Fruit fly (Drosophila melanogaster) whole organism, prepupa: ENCODE data around the gene Sfp77F.

Experiments used
- Blimp-1 ChIP-seq: fragments of 200-800 bp; sonication (Bioruptor generic); optimal IDR thresholded peaks from 3 replicates; lab custom pipeline; 2017; ENCODE audit warnings: missing biosample characterization, missing genetic modification characterization, mild to moderate bottlenecking, moderate library complexity, missing genetic modification reagents
- CG10669 ChIP-seq: fragments of 200-800 bp; sonication (Bioruptor generic); optimal IDR thresholded peaks from 3 replicates; lab custom pipeline; 2018; ENCODE audit warnings: missing biosample characterization, mild to moderate bottlenecking, missing genetic modification characterization, moderate library complexity
- CG11294 ChIP-seq: fragments of 200-800 bp; sonication (Bioruptor generic); IDR thresholded peaks from 2 replicates; pipeline ENCODE4 v1.3.6; 2022; ENCODE audit warnings: missing biosample characterization, missing genetic modification characterization
- CG11762 ChIP-seq: fragments of 200-800 bp; sonication (Bioruptor generic); optimal IDR thresholded peaks from 3 replicates; lab custom pipeline; 2016; ENCODE audit warnings: missing biosample characterization, missing genetic modification characterization; ENCODE audit not compliant: insufficient read depth
- CG15336 ChIP-seq: fragments of 200-800 bp; sonication (Bioruptor generic); IDR thresholded peaks from 2 replicates; pipeline ENCODE4 v1.3.6; 2022; ENCODE audit warnings: missing biosample characterization, missing genetic modification characterization
- CG16779 ChIP-seq: fragments of 200-800 bp; sonication (Bioruptor generic); optimal IDR thresholded peaks from 3 replicates; lab custom pipeline; 2017; ENCODE audit warnings: missing biosample characterization, mild to moderate bottlenecking, missing genetic modification characterization
- CG3032 ChIP-seq: fragments of 200-800 bp; optimal IDR thresholded peaks from 2 replicates; lab custom pipeline; 2019; ENCODE audit warnings: missing biosample characterization, mild to moderate bottlenecking, missing genetic modification characterization, moderate library complexity
- CG31627 ChIP-seq: fragments of 200-800 bp; sonication (Bioruptor generic); optimal IDR thresholded peaks from 3 replicates; lab custom pipeline; 2016; ENCODE audit warnings: missing biosample characterization, missing genetic modification characterization
- CG32006 ChIP-seq: fragments of 200-800 bp; sonication (Bioruptor generic); optimal IDR thresholded peaks from 3 replicates; lab custom pipeline; 2017; ENCODE audit warnings: missing biosample characterization, mild to moderate bottlenecking, missing genetic modification characterization
- CG34406 ChIP-seq: fragments of 200-800 bp; sonication (Bioruptor generic); optimal IDR thresholded peaks from 3 replicates; lab custom pipeline; 2016; ENCODE audit warnings: missing biosample characterization, missing genetic modification characterization
- CG3919 ChIP-seq: fragments of 200-800 bp; sonication (Bioruptor generic); optimal IDR thresholded peaks from 3 replicates; lab custom pipeline; 2016; ENCODE audit warnings: missing biosample characterization, missing genetic modification characterization
- CG4318 ChIP-seq: fragments of 200-800 bp; sonication (Bioruptor generic); optimal IDR thresholded peaks from 3 replicates; lab custom pipeline; 2017; ENCODE audit warnings: missing biosample characterization, mild to moderate bottlenecking, missing genetic modification characterization
- CG6163 ChIP-seq: fragments of 200-800 bp; sonication (Bioruptor generic); IDR thresholded peaks from 3 replicates; pipeline ENCODE4 v1.3.6; 2022; ENCODE audit warnings: missing biosample characterization, missing genetic modification characterization
- CG6276 ChIP-seq: fragments of 200-800 bp; sonication (Bioruptor generic); optimal IDR thresholded peaks from 2 replicates; lab custom pipeline; 2017; ENCODE audit warnings: missing biosample characterization, mild to moderate bottlenecking, missing genetic modification characterization
- CG6808 ChIP-seq: fragments of 200-800 bp; sonication (Bioruptor generic); optimal IDR thresholded peaks from 3 replicates; lab custom pipeline; 2017; ENCODE audit warnings: missing biosample characterization, missing genetic modification characterization, mild to moderate bottlenecking, moderate library complexity, missing genetic modification reagents
- CG6854 ChIP-seq: fragments of 200-800 bp; sonication (Bioruptor generic); optimal IDR thresholded peaks from 2 replicates; lab custom pipeline; 2017; ENCODE audit warnings: missing biosample characterization, mild to moderate bottlenecking, missing genetic modification characterization
- CG7368 ChIP-seq: fragments of 200-800 bp; sonication (Bioruptor generic); optimal IDR thresholded peaks from 3 replicates; lab custom pipeline; 2016; ENCODE audit warnings: missing biosample characterization, missing genetic modification characterization
- CG8119 ChIP-seq: fragments of 200-800 bp; sonication (Bioruptor generic); IDR thresholded peaks from 3 replicates; pipeline ENCODE4 v1.3.6; 2022; ENCODE audit warnings: missing biosample characterization, missing genetic modification characterization
- CG8319 ChIP-seq: fragments of 200-800 bp; sonication (Bioruptor generic); optimal IDR thresholded peaks from 3 replicates; lab custom pipeline; 2016; ENCODE audit warnings: missing biosample characterization, missing genetic modification characterization
- CG9139 ChIP-seq: fragments of 200-800 bp; sonication (Bioruptor generic); optimal IDR thresholded peaks from 3 replicates; lab custom pipeline; 2017; ENCODE audit warnings: missing biosample characterization, mild to moderate bottlenecking, missing genetic modification characterization
- Eip75B ChIP-seq: fragments of 200-800 bp; sonication (Bioruptor generic); optimal IDR thresholded peaks from 3 replicates; lab custom pipeline; 2016; ENCODE audit warnings: missing biosample characterization, missing genetic modification characterization
- Eip78C ChIP-seq: fragments of 200-800 bp; sonication (Bioruptor generic); peaks from one replicate; lab custom pipeline; 2016; ENCODE audit warnings: missing biosample characterization, missing genetic modification characterization
- Ets21C ChIP-seq: fragments of 200-800 bp; sonication (Bioruptor generic); optimal IDR thresholded peaks from 3 replicates; lab custom pipeline; 2016; ENCODE audit warnings: missing biosample characterization, missing genetic modification characterization
- Hr39 ChIP-seq: fragments of 200-800 bp; sonication (Bioruptor generic); optimal IDR thresholded peaks from 2 replicates; lab custom pipeline; 2016; ENCODE audit warnings: missing biosample characterization, missing genetic modification characterization
- Lpt ChIP-seq: fragments of 200-800 bp; sonication (Bioruptor generic); optimal IDR thresholded peaks from 3 replicates; lab custom pipeline; 2016; ENCODE audit warnings: missing biosample characterization, missing genetic modification characterization
- Met ChIP-seq: fragments of 200-800 bp; sonication (Bioruptor generic); optimal IDR thresholded peaks from 3 replicates; lab custom pipeline; 2016; ENCODE audit warnings: missing biosample characterization, missing genetic modification characterization
- OdsH ChIP-seq: fragments of 200-800 bp; sonication (Bioruptor generic); optimal IDR thresholded peaks from 3 replicates; lab custom pipeline; 2016; ENCODE audit warnings: missing biosample characterization, missing genetic modification characterization
- Smox ChIP-seq: fragments of 200-800 bp; sonication (Bioruptor generic); optimal IDR thresholded peaks from 3 replicates; lab custom pipeline; 2016; ENCODE audit warnings: missing biosample characterization, missing genetic modification characterization
- Sox102F ChIP-seq: fragments of 200-800 bp; sonication (Bioruptor generic); optimal IDR thresholded peaks from 2 replicates; lab custom pipeline; 2016; ENCODE audit warnings: missing biosample characterization, mild to moderate bottlenecking, missing genetic modification characterization
- Sox15 ChIP-seq: fragments of 200-800 bp; sonication (Bioruptor generic); optimal IDR thresholded peaks from 3 replicates; lab custom pipeline; 2016; ENCODE audit warnings: missing biosample characterization, missing genetic modification characterization
- achi ChIP-seq: fragments of 200-800 bp; sonication (Bioruptor generic); optimal IDR thresholded peaks from 3 replicates; lab custom pipeline; 2016; ENCODE audit warnings: missing biosample characterization, missing genetic modification characterization
- acj6 ChIP-seq: fragments of 200-800 bp; sonication (Bioruptor generic); optimal IDR thresholded peaks from 3 replicates; lab custom pipeline; 2016; ENCODE audit warnings: missing biosample characterization, missing genetic modification characterization
- dac ChIP-seq: fragments of 200-800 bp; sonication (Bioruptor generic); optimal IDR thresholded peaks from 2 replicates; lab custom pipeline; 2017; ENCODE audit warnings: missing biosample characterization, mild to moderate bottlenecking, missing genetic modification characterization
- dsx ChIP-seq: fragments of 200-800 bp; optimal IDR thresholded peaks from 3 replicates; lab custom pipeline; 2019; ENCODE audit warnings: missing biosample characterization, mild to moderate bottlenecking, missing genetic modification characterization, moderate library complexity; ENCODE audit not compliant: poor library complexity, severe bottlenecking
- eg ChIP-seq: fragments of 200-800 bp; sonication (Bioruptor generic); IDR thresholded peaks from 3 replicates; pipeline ENCODE4 v1.3.6; 2022; ENCODE audit warnings: missing biosample characterization, missing genetic modification characterization
- esn ChIP-seq: fragments of 200-800 bp; sonication (Bioruptor generic); optimal IDR thresholded peaks from 2 replicates; lab custom pipeline; 2016; ENCODE audit warnings: missing biosample characterization, mild to moderate bottlenecking, missing genetic modification characterization, moderate library complexity
- fd59A ChIP-seq: fragments of 200-800 bp; sonication (Bioruptor generic); optimal IDR thresholded peaks from 2 replicates; lab custom pipeline; 2017; ENCODE audit warnings: missing biosample characterization, mild to moderate bottlenecking, missing genetic modification characterization, missing genetic modification reagents
- fd85E ChIP-seq: fragments of 200-800 bp; sonication (Bioruptor generic); optimal IDR thresholded peaks from 3 replicates; lab custom pipeline; 2016; ENCODE audit warnings: missing biosample characterization, missing genetic modification characterization
- fkh ChIP-seq: fragments of 200-800 bp; sonication (Bioruptor generic); optimal IDR thresholded peaks from 3 replicates; lab custom pipeline; 2017; ENCODE audit warnings: missing biosample characterization, mild to moderate bottlenecking, missing genetic modification characterization, moderate library complexity
- net ChIP-seq: fragments of 200-800 bp; sonication (Bioruptor generic); optimal IDR thresholded peaks from 3 replicates; lab custom pipeline; 2016; ENCODE audit warnings: missing biosample characterization, missing genetic modification characterization
- salr ChIP-seq, 2 experiments: fragments of 200-800 bp; sonication (Bioruptor generic); optimal IDR thresholded peaks; 3 replicates each; lab custom pipeline; 2016 to 2018; ENCODE audit warnings: missing biosample characterization in 2 of 2, missing genetic modification characterization in 2 of 2, mild to moderate bottlenecking in 1 of 2
- spab ChIP-seq: fragments of 200-800 bp; sonication (Bioruptor generic); optimal IDR thresholded peaks from 2 replicates; lab custom pipeline; 2017; ENCODE audit warnings: missing biosample characterization, mild to moderate bottlenecking, missing genetic modification characterization, missing genetic modification reagents
- ss ChIP-seq, 2 experiments: fragments of 200-800 bp; sonication (Bioruptor generic); optimal IDR thresholded peaks; 2 replicates in 1 of 2; 3 replicates in 1 of 2; lab custom pipeline; 2017 to 2018; ENCODE audit warnings: mild to moderate bottlenecking in 2 of 2, missing biosample characterization in 2 of 2, missing genetic modification characterization in 2 of 2, moderate library complexity in 1 of 2
- svp ChIP-seq: fragments of 200-800 bp; sonication (Bioruptor generic); peaks from one replicate; lab custom pipeline; 2016; ENCODE audit warnings: missing biosample characterization, missing genetic modification characterization
- topi ChIP-seq: fragments of 200-800 bp; sonication (Bioruptor generic); optimal IDR thresholded peaks from 3 replicates; lab custom pipeline; 2016; ENCODE audit warnings: missing biosample characterization, missing genetic modification characterization
- vri ChIP-seq: fragments of 200-800 bp; sonication (Bioruptor generic); optimal IDR thresholded peaks from 3 replicates; lab custom pipeline; 2016; ENCODE audit warnings: missing biosample characterization, mild to moderate bottlenecking, missing genetic modification characterization

The Sfp77F gene

DNA sequence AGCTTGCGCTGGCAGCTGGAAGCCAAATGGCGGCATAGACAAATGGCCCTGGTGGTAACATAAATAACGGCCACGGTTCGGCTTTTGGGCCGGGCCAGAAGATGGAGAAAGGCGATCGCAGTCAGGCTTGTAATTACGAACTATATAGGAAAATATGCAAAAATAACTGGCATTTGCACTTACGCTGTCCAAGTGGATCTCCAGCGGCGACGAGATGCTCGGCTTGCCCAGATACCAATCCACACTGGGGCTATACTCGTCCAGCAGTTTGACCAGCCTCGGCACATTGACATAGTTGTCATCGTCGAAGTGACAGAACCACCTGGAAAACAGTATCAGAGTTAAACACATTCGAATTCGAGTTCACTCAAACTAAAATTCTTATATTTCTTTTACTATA is 30.3 kb upstream of the Sfp77F start, which contains the start of gene CG10589:
Gene CG10589 (plus strand): TSS at position 301 of the 400 bp plus-strand sequence.
- TF ChIP-seq salr (GFP tag; optimal IDR thresholded peaks at IDR 0.05; lab: Kevin White, UChicago) (no peak), dsx (no peak), fkh (no peak), Blimp-1 (GFP tag; lab: Kevin White, UChicago) (no peak), CG8119 (GFP tag; lab: Robert Waterston, UW) (no peak), Hr39 (GFP tag; lab: Kevin White, UChicago) (no peak), CG31627 (no peak), net (GFP tag; lab: Kevin White, UChicago) (no peak), fd85E (GFP tag; lab: Kevin White, UChicago) (no peak), ss (GFP tag; optimal IDR thresholded peaks at IDR 0.05; lab: Kevin White, UChicago) (no peak), esn (GFP tag; lab: Kevin White, UChicago) (no peak), CG3919 (GFP tag; lab: Kevin White, UChicago) (no peak), Eip75B (GFP tag; lab: Kevin White, UChicago) (no peak), Sox102F (GFP tag; lab: Kevin White, UChicago) (no peak), Ets21C (GFP tag; lab: Kevin White, UChicago) (no peak), Met (no peak), CG4318 (GFP tag; lab: Kevin White, UChicago) (no peak), Smox (no peak), CG34406 (no peak)

DNA sequence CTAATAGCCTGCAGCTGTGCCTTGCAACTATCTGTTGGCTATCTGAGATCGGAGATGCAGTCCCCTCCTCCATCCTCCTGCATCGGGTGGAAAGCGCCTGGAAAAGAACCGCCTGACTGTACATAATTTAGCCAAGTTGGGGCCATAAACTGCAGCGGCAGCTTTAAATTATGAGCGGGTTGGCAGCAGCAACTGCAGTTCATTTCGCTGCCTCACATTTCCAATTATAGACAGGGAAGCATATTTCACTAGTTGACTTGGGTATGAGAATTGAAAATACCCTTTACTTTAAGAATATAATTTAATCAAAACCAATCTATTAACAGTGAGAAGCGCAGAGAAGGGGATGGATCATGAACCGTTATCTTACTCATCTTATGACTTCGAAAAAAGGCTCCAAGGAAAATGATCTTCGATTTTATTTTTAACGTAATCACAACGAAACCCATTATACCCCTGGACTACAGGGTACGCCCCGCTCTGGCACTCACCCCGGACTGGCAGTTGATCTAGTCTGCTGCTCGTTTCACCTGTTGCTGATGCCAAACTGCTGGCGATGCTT is 25.9 kb upstream of the Sfp77F start:
- peak; percentile 67 for TF ChIP-seq CG11762 (GFP tag; lab: Kevin White, UChicago)
- peak; percentile 70 for TF ChIP-seq CG9139 (GFP tag; lab: Kevin White, UChicago)
- peak; percentile 48 for TF ChIP-seq Hr39 (GFP tag; lab: Kevin White, UChicago)
- TF ChIP-seq CG3032 = peak; percentile 89
- peak; percentile 81 for TF ChIP-seq CG6276 (GFP tag; lab: Kevin White, UChicago)
- peak; percentile 95 for TF ChIP-seq Eip78C (GFP tag; lab: Kevin White, UChicago)
- TF ChIP-seq fd59A (GFP tag; lab: Kevin White, UChicago) = peak; percentile 83
- peak; percentile 43 for TF ChIP-seq esn (GFP tag; lab: Kevin White, UChicago)
- peak; percentile 43 for TF ChIP-seq Sox102F (GFP tag; lab: Kevin White, UChicago)
- peak; percentile 55 for TF ChIP-seq CG16779
- peak; percentile 84 for TF ChIP-seq acj6 (GFP tag; lab: Kevin White, UChicago)
- peak; percentile 79 for TF ChIP-seq Eip75B (GFP tag; lab: Kevin White, UChicago)
- peak; percentile 51 for TF ChIP-seq dac (GFP tag; lab: Kevin White, UChicago)
- TF ChIP-seq ss (GFP tag; optimal IDR thresholded peaks at IDR 0.05; lab: Kevin White, UChicago) = peak; percentile 83 to 88
- peak; percentile 83 for TF ChIP-seq OdsH
- TF ChIP-seq CG6163 = peak; percentile 85
- TF ChIP-seq CG8119 (GFP tag; lab: Robert Waterston, UW) = peak; percentile 89
- TF ChIP-seq CG10669 (GFP tag; lab: Kevin White, UChicago) = peak; percentile 86
- no peak for TF ChIP-seq CG6854 (GFP tag; lab: Kevin White, UChicago)
- peak; percentile 42 for TF ChIP-seq CG31627
- peak; percentile 60 for TF ChIP-seq Met
- no peak for TF ChIP-seq Blimp-1 (GFP tag; lab: Kevin White, UChicago)
- TF ChIP-seq svp (GFP tag; lab: Kevin White, UChicago) = peak; percentile 63
- peak; percentile 87 for TF ChIP-seq CG6808
- TF ChIP-seq Lpt (GFP tag; lab: Kevin White, UChicago) = peak; percentile 81
- peak; percentile 51; the same call in 1 of the 2 replicates for TF ChIP-seq CG11294 (GFP tag; lab: Robert Waterston, UW)
- TF ChIP-seq spab (GFP tag; lab: Kevin White, UChicago) = peak; percentile 85
- TF ChIP-seq topi = peak; percentile 53
- peak; percentile 59 for TF ChIP-seq CG8319 (GFP tag; lab: Kevin White, UChicago)
- TF ChIP-seq CG15336 (GFP tag; lab: Robert Waterston, UW) = peak; percentile 88
- TF ChIP-seq Ets21C (GFP tag; lab: Kevin White, UChicago) = peak; percentile 4
- peak; percentile 91 for TF ChIP-seq CG32006
- peak; percentile 88 for TF ChIP-seq CG3919 (GFP tag; lab: Kevin White, UChicago)
- TF ChIP-seq vri (GFP tag; lab: Kevin White, UChicago) = no peak
- peak; percentile 55 for TF ChIP-seq CG7368 (GFP tag; lab: Kevin White, UChicago)
- peak; percentile 70; the same call in 1 of the 3 replicates for TF ChIP-seq eg (GFP tag; lab: Robert Waterston, UW)
- peak; percentile 84 for TF ChIP-seq achi (GFP tag; lab: Kevin White, UChicago)
- TF ChIP-seq CG4318 (GFP tag; lab: Kevin White, UChicago) = peak; percentile 76
- peak; percentile 20 for TF ChIP-seq Sox15 (GFP tag; lab: Kevin White, UChicago)
- TF ChIP-seq net (GFP tag; lab: Kevin White, UChicago) = peak; percentile 72
- no peak for TF ChIP-seq fd85E (GFP tag; lab: Kevin White, UChicago)
- TF ChIP-seq salr (GFP tag; optimal IDR thresholded peaks at IDR 0.05; lab: Kevin White, UChicago) = peak; percentile 79 to 81
